Fruit fly (Drosophila melanogaster) whole organism, pupa: ENCODE data around the gene alpha-Est1.

Experiments
- CG10348 ChIP-seq: fragments of 200-800 bp; sonication (Bioruptor generic); IDR thresholded peaks from 2 replicates; pipeline ENCODE4 v1.3.6; 2022; ENCODE audit warnings: missing biosample characterization, missing genetic modification characterization
- CG12605 ChIP-seq: fragments of 200-800 bp; sonication (Bioruptor generic); IDR thresholded peaks from 2 replicates; pipeline ENCODE4 v1.3.6; 2022; ENCODE audit warnings: missing biosample characterization, missing genetic modification characterization
- CG13204 ChIP-seq: fragments of 200-800 bp; sonication (Bioruptor generic); optimal IDR thresholded peaks from 2 replicates; lab custom pipeline; 2018; ENCODE audit warnings: missing biosample characterization, mild to moderate bottlenecking, missing genetic modification characterization, moderate library complexity
- CG14655 ChIP-seq: fragments of 200-800 bp; sonication (Bioruptor generic); optimal IDR thresholded peaks from 3 replicates; lab custom pipeline; 2017; ENCODE audit warnings: mild to moderate bottlenecking, missing biosample characterization, missing genetic modification reagents, missing genetic modification characterization
- CG15710 ChIP-seq: fragments of 200-800 bp; sonication (Bioruptor generic); optimal IDR thresholded peaks from 2 replicates; lab custom pipeline; 2018; ENCODE audit warnings: missing biosample characterization, mild to moderate bottlenecking, missing genetic modification characterization, moderate library complexity
- CG17806 ChIP-seq: fragments of 200-800 bp; sonication (Bioruptor generic); optimal IDR thresholded peaks from 2 replicates; lab custom pipeline; 2018; ENCODE audit warnings: missing biosample characterization, mild to moderate bottlenecking, missing genetic modification characterization, moderate library complexity
- CG32121 ChIP-seq: fragments of 200-800 bp; sonication (Bioruptor generic); IDR thresholded peaks from 2 replicates; pipeline ENCODE4 v1.3.6; 2022; ENCODE audit warnings: missing biosample characterization, missing genetic modification characterization
- CG34367 ChIP-seq: fragments of 200-800 bp; sonication (Bioruptor generic); optimal IDR thresholded peaks from 2 replicates; lab custom pipeline; 2018; ENCODE audit warnings: missing biosample characterization, mild to moderate bottlenecking, missing genetic modification characterization
- CG4496 ChIP-seq: fragments of 200-800 bp; sonication (Bioruptor generic); IDR thresholded peaks from 3 replicates; pipeline ENCODE4 v1.3.6; 2022; ENCODE audit warnings: missing biosample characterization, missing genetic modification characterization
- CG8159 ChIP-seq: fragments of 200-800 bp; sonication (Bioruptor generic); optimal IDR thresholded peaks from 3 replicates; lab custom pipeline; 2018; ENCODE audit warnings: missing biosample characterization, mild to moderate bottlenecking, missing genetic modification characterization, moderate library complexity
- CG8301 ChIP-seq: fragments of 200-800 bp; sonication (Bioruptor generic); optimal IDR thresholded peaks from 2 replicates; lab custom pipeline; 2018; ENCODE audit warnings: missing biosample characterization, mild to moderate bottlenecking, missing genetic modification characterization
- CG9948 ChIP-seq: fragments of 200-800 bp; sonication (Bioruptor generic); optimal IDR thresholded peaks from 2 replicates; lab custom pipeline; 2018; ENCODE audit warnings: missing biosample characterization, mild to moderate bottlenecking, missing genetic modification characterization, moderate library complexity
- D1 ChIP-seq: fragments of 200-800 bp; sonication (Bioruptor generic); optimal IDR thresholded peaks from 2 replicates; lab custom pipeline; 2018; ENCODE audit warnings: missing biosample characterization, mild to moderate bottlenecking, missing genetic modification characterization, moderate library complexity
- EcR ChIP-seq: fragments of 200-800 bp; sonication (Bioruptor generic); optimal IDR thresholded peaks from 3 replicates; lab custom pipeline; 2019; ENCODE audit warnings: missing biosample characterization, missing genetic modification characterization, mild to moderate bottlenecking, moderate library complexity, missing genetic modification reagents
- Ets98B ChIP-seq: fragments of 200-800 bp; sonication (Bioruptor generic); IDR thresholded peaks from 2 replicates; pipeline ENCODE4 v1.3.6; 2022; ENCODE audit warnings: missing biosample characterization, missing genetic modification characterization
- Pif1A ChIP-seq: fragments of 200-800 bp; sonication (Bioruptor generic); optimal IDR thresholded peaks from 3 replicates; lab custom pipeline; 2016; ENCODE audit warnings: missing biosample characterization, missing genetic modification characterization
- Pif1B ChIP-seq: fragments of 200-800 bp; sonication (Bioruptor generic); optimal IDR thresholded peaks from 3 replicates; lab custom pipeline; 2016; ENCODE audit warnings: missing biosample characterization, missing genetic modification characterization
- Snoo ChIP-seq: fragments of 200-800 bp; sonication (Bioruptor generic); optimal IDR thresholded peaks from 3 replicates; lab custom pipeline; 2017; ENCODE audit warnings: missing biosample characterization, mild to moderate bottlenecking, missing genetic modification characterization, inconsistent platforms
- fd96Ca ChIP-seq: fragments of 200-800 bp; sonication (Bioruptor generic); IDR thresholded peaks from 3 replicates; pipeline ENCODE4 v1.3.6; 2022; ENCODE audit warnings: missing biosample characterization, missing genetic modification characterization
- gl ChIP-seq: fragments of 200-800 bp; sonication (Bioruptor generic); optimal IDR thresholded peaks from 2 replicates; lab custom pipeline; 2018; ENCODE audit warnings: missing biosample characterization, mild to moderate bottlenecking, missing genetic modification characterization
- rn ChIP-seq: fragments of 200-800 bp; sonication (Bioruptor generic); IDR thresholded peaks from 2 replicates; pipeline ENCODE4 v1.3.6; 2022; ENCODE audit warnings: missing biosample characterization, missing genetic modification characterization

Gene alpha-Est1

DNA sequence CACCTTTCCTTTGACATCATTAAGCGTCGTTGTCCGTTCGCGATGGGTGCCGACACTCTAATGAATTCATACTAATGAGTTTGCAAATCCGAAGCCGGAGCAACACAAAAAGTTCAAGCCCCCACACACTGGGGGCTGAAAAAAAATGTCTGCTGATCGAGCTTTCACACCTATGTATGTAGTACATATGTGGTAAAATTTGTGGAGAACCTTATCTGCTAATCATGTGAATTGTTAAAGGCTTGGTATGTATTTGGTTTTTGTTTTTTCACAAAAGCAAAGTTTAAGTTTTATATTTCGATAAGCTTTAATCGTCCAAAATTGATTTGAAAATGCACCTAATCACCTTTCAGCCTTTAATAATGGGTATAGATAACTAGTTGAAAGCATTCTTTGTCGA lies 12.6 kb downstream of the alpha-Est1 start, which contains the start of gene alpha-Est5:
alpha-Est5 (minus strand) TSS at position 110 of the 400 bp plus-strand sequence.
- TF ChIP-seq D1 (no peak), Ets98B (GFP tag; lab: Robert Waterston, UW) (no peak), fd96Ca (GFP tag; lab: Robert Waterston, UW) (no peak), rn (GFP tag; lab: Robert Waterston, UW) (no peak), gl (no peak), CG4496 (GFP tag; lab: Robert Waterston, UW) (no peak), CG34367 (tag; lab: Kevin White, UChicago) (no peak), Snoo (tag; lab: Kevin White, UChicago) (no peak), CG8301 (tag; lab: Kevin White, UChicago) (no peak), CG10348 (GFP tag; lab: Robert Waterston, UW) (no peak), CG15710 (no peak), EcR (no peak)
- TF ChIP-seq, all 21 proteins: peak for 0

DNA sequence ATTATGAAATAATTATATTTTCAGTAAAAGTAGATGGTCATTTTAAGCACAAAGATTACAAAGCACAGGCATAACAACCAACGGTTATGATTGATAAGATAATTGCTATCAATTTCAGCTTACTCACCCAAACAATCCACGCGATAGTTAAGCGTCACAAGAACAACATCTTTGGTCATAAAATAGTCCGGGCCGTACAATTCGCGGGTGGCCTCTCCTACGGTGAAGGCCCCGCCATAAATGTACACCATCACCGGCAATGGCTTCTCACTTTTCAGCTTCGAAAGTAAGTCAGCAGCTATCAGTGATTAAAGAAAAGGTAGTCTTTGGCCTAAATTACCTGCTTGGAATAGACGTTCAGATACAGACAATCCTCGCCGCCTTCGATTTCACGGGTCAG lies 13.3 kb downstream of the alpha-Est1 start:
- TF ChIP-seq CG15710 (no peak), CG32121 (GFP tag; lab: Robert Waterston, UW) (no peak), CG12605 (GFP tag; lab: Robert Waterston, UW) (no peak), D1 (no peak)

dm6 chr3R:7530184-7530821 lies 18.6 kb downstream of the alpha-Est1 start, which contains the start of the genes Rtnl2 and alphaTub84D:
TSS of gene Rtnl2 (minus strand) at chr3R:7530241.
TSS of gene alphaTub84D (plus strand) at chr3R:7530753.
- TF ChIP-seq CG4496 (GFP tag; lab: Robert Waterston, UW), result no peak
- TF ChIP-seq rn (GFP tag; lab: Robert Waterston, UW), result no peak
- TF ChIP-seq Pif1A, result no peak
- no peak for TF ChIP-seq Snoo (tag; lab: Kevin White, UChicago)
- TF ChIP-seq CG15710, result no peak
- TF ChIP-seq EcR, result no peak
- TF ChIP-seq CG8159 (tag; lab: Kevin White, UChicago), result no peak
- no peak for TF ChIP-seq gl
- TF ChIP-seq CG12605 (GFP tag; lab: Robert Waterston, UW), result no peak
- no peak for TF ChIP-seq Ets98B (GFP tag; lab: Robert Waterston, UW)
- TF ChIP-seq Pif1B (GFP tag; lab: Kevin White, UChicago), result no peak
- no peak for TF ChIP-seq fd96Ca (GFP tag; lab: Robert Waterston, UW)
- TF ChIP-seq, all 21 proteins: peak for 0

dm6 chr3R:7528677-7529076 lies 20.2 kb downstream of the alpha-Est1 start, which contains the start of gene alpha-Est6:
TSS of gene alpha-Est6 (minus strand) at chr3R:7528777.
- TF ChIP-seq D1 (no peak), CG8301 (tag; lab: Kevin White, UChicago) (no peak), CG10348 (GFP tag; lab: Robert Waterston, UW) (no peak), CG32121 (GFP tag; lab: Robert Waterston, UW) (no peak), gl (no peak), CG8159 (tag; lab: Kevin White, UChicago) (no peak), CG34367 (tag; lab: Kevin White, UChicago) (no peak), CG4496 (GFP tag; lab: Robert Waterston, UW) (no peak), CG14655 (GFP tag; lab: Kevin White, UChicago) (no peak), Pif1A (no peak), CG13204 (no peak), fd96Ca (GFP tag; lab: Robert Waterston, UW) (no peak), CG12605 (GFP tag; lab: Robert Waterston, UW) (no peak), EcR (no peak), CG17806 (tag; lab: Kevin White, UChicago) (no peak), CG15710 (no peak)

DNA sequence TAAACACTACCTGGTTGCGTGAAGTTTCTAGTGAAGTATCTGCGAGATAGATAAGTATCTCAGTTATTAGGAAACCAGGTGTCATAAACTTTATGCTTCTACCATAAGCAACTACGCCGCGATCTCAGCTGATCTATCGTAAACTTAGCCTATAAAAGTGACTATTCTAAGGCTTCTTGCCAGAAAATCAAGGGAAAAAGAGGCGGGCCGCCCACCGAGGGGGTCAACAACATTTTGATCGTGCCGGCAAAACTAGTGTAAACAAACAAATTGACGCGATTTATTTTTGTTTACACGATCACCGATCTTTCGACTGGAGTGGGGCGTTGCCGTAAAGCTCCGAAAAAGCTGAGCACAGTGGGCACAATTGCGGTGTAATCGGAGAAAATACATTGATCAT lies 24.8 kb downstream of the alpha-Est1 start:
- no peak for TF ChIP-seq CG9948
- no peak for TF ChIP-seq CG17806 (tag; lab: Kevin White, UChicago)
- no peak for TF ChIP-seq fd96Ca (GFP tag; lab: Robert Waterston, UW)
- no peak for TF ChIP-seq CG10348 (GFP tag; lab: Robert Waterston, UW)
- TF ChIP-seq CG8301 (tag; lab: Kevin White, UChicago), result no peak
- no peak for TF ChIP-seq CG15710
- no peak for TF ChIP-seq EcR
- TF ChIP-seq rn (GFP tag; lab: Robert Waterston, UW), result no peak
- no peak for TF ChIP-seq CG8159 (tag; lab: Kevin White, UChicago)
- no peak for TF ChIP-seq CG4496 (GFP tag; lab: Robert Waterston, UW)
- no peak for TF ChIP-seq CG12605 (GFP tag; lab: Robert Waterston, UW)
- TF ChIP-seq CG14655 (GFP tag; lab: Kevin White, UChicago), result no peak

DNA sequence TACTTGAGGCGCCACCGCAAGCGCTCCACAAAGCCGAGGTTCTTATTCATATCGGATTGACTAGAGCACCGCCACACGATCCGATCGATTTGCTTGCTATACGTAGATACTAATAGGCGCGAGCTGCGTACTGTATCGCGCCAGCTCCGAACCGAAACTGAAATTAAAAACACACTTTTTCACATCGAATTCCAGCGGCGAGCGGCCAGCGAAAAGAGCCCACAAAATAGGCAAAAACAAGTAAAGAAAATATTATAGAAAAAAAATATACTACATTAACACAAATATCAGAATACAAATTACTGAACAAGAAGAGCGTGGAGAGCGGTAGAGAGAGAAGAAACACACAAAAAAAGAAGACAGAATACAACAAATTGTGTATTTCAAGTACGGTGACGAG lies 25.3 kb downstream of the alpha-Est1 start, which contains the start of gene alpha-Est7:
alpha-Est7 (minus strand) TSS at position 160 of the 400 bp plus-strand sequence.
- TF ChIP-seq CG8159 (tag; lab: Kevin White, UChicago) (no peak), CG15710 (no peak), CG17806 (tag; lab: Kevin White, UChicago) (no peak), fd96Ca (GFP tag; lab: Robert Waterston, UW) (no peak), Ets98B (GFP tag; lab: Robert Waterston, UW) (no peak), EcR (no peak), CG13204 (no peak)
